Worm (Caenorhabditis elegans) whole organism, mixed stage, embryonic: ENCODE data around the gene ins-3.

Experiments used
- M03D4.4 ChIP-seq: sonication (generic microtip); optimal IDR thresholded peaks from 2 replicates; lab custom pipeline; 2017; ENCODE audit warnings: mild to moderate bottlenecking, missing genetic modification characterization, missing compliant biosample characterization
- bed-3 ChIP-seq: fragments of 200-800 bp; sonication (Bioruptor generic); optimal IDR thresholded peaks from 3 replicates; lab custom pipeline; 2018; ENCODE audit warnings: mild to moderate bottlenecking, missing genetic modification characterization, moderate library complexity, missing compliant biosample characterization
- blmp-1 ChIP-seq: fragments of 150-350 bp; optimal IDR thresholded peaks from 2 replicates; lab custom pipeline; 2014; ENCODE audit warnings: missing biosample characterization, missing genetic modification characterization
- ceh-39 ChIP-seq: fragments of 150-350 bp; optimal IDR thresholded peaks from 2 replicates; lab custom pipeline; 2014; ENCODE audit warnings: missing biosample characterization, missing genetic modification characterization
- ceh-43 ChIP-seq: fragments of 200-800 bp; sonication (Bioruptor generic); optimal IDR thresholded peaks from 2 replicates; lab custom pipeline; 2018; ENCODE audit warnings: mild to moderate bottlenecking, missing genetic modification characterization, moderate library complexity, missing compliant biosample characterization
- ceh-83 ChIP-seq: fragments of 200-800 bp; sonication (Bioruptor generic); optimal IDR thresholded peaks from 2 replicates; lab custom pipeline; 2018; ENCODE audit warnings: mild to moderate bottlenecking, missing genetic modification characterization, missing compliant biosample characterization
- ces-1 ChIP-seq: fragments of 150-350 bp; optimal IDR thresholded peaks from 2 replicates; lab custom pipeline; 2014; ENCODE audit warnings: missing biosample characterization, missing genetic modification reagents, missing genetic modification characterization
- cnd-1 ChIP-seq: fragments of 200-800 bp; sonication (Bioruptor generic); optimal IDR thresholded peaks from 2 replicates; lab custom pipeline; 2018; ENCODE audit warnings: mild to moderate bottlenecking, missing genetic modification characterization, missing compliant biosample characterization
- drap-1 ChIP-seq: fragments of 200-800 bp; sonication (Bioruptor generic); optimal IDR thresholded peaks from 3 replicates; lab custom pipeline; 2018; ENCODE audit warnings: mild to moderate bottlenecking, missing genetic modification characterization, missing compliant biosample characterization
- elt-3 ChIP-seq: fragments of 150-350 bp; optimal IDR thresholded peaks from 2 replicates; lab custom pipeline; 2014; ENCODE audit warnings: missing biosample characterization, missing genetic modification characterization
- flh-1 ChIP-seq: fragments of 200-800 bp; sonication (Bioruptor generic); optimal IDR thresholded peaks from 2 replicates; lab custom pipeline; 2018; ENCODE audit warnings: mild to moderate bottlenecking, missing genetic modification characterization, moderate library complexity, missing compliant biosample characterization
- lin-13 ChIP-seq: fragments of 150-350 bp; optimal IDR thresholded peaks from 2 replicates; lab custom pipeline; 2014; ENCODE audit warnings: missing biosample characterization, missing genetic modification characterization
- lin-32 ChIP-seq: fragments of 200-800 bp; sonication (Bioruptor generic); optimal IDR thresholded peaks from 2 replicates; lab custom pipeline; 2018; ENCODE audit warnings: mild to moderate bottlenecking, missing genetic modification characterization, missing compliant biosample characterization
- mep-1 ChIP-seq: fragments of 150-350 bp; optimal IDR thresholded peaks from 2 replicates; lab custom pipeline; 2017; ENCODE audit warnings: missing biosample characterization, missing genetic modification reagents, missing genetic modification characterization, inconsistent platforms
- mls-2 ChIP-seq: sonication (generic microtip); optimal IDR thresholded peaks from 2 replicates; lab custom pipeline; 2016; ENCODE audit warnings: mild to moderate bottlenecking, missing genetic modification characterization, moderate library complexity, missing compliant biosample characterization
- nhr-12 ChIP-seq: fragments of 150-350 bp; optimal IDR thresholded peaks from 2 replicates; lab custom pipeline; 2014; ENCODE audit warnings: missing biosample characterization, missing genetic modification characterization
- nhr-237 ChIP-seq: fragments of 150-350 bp; optimal IDR thresholded peaks from 2 replicates; lab custom pipeline; 2014; ENCODE audit warnings: missing biosample characterization, missing genetic modification characterization
- nhr-28 ChIP-seq: fragments of 150-350 bp; optimal IDR thresholded peaks from 2 replicates; lab custom pipeline; 2014; ENCODE audit warnings: missing biosample characterization, missing genetic modification characterization
- nhr-76 ChIP-seq: sonication (generic microtip); optimal IDR thresholded peaks from 2 replicates; lab custom pipeline; 2017; ENCODE audit warnings: missing biosample characterization, missing genetic modification characterization
- pha-4 ChIP-seq: fragments of 150-350 bp; optimal IDR thresholded peaks from 2 replicates; lab custom pipeline; 2018; ENCODE audit warnings: missing biosample characterization, missing genetic modification reagents, missing genetic modification characterization
- snpc-4 ChIP-seq: fragments of 150-350 bp; optimal IDR thresholded peaks from 2 replicates; lab custom pipeline; 2014; ENCODE audit warnings: missing biosample characterization, missing genetic modification characterization
- sptf-1 ChIP-seq: sonication (generic microtip); optimal IDR thresholded peaks from 2 replicates; lab custom pipeline; 2017; ENCODE audit warnings: mild to moderate bottlenecking, missing genetic modification characterization, moderate library complexity, missing compliant biosample characterization
- tbx-8 ChIP-seq: fragments of 200-800 bp; sonication (Bioruptor generic); optimal IDR thresholded peaks from 2 replicates; lab custom pipeline; 2018; ENCODE audit warnings: mild to moderate bottlenecking, missing genetic modification characterization, moderate library complexity, missing compliant biosample characterization
- unc-39 ChIP-seq: fragments of 150-350 bp; optimal IDR thresholded peaks from 2 replicates; lab custom pipeline; 2014; ENCODE audit warnings: missing biosample characterization, missing genetic modification characterization
- unc-62 ChIP-seq: fragments of 150-350 bp; optimal IDR thresholded peaks from 2 replicates; lab custom pipeline; 2014; ENCODE audit warnings: missing biosample characterization, missing genetic modification reagents, missing genetic modification characterization
- zip-8 ChIP-seq: fragments of 150-350 bp; optimal IDR thresholded peaks from 2 replicates; lab custom pipeline; 2014; ENCODE audit warnings: missing biosample characterization, missing genetic modification characterization
- ztf-11 ChIP-seq: fragments of 150-350 bp; optimal IDR thresholded peaks from 2 replicates; lab custom pipeline; 2014; ENCODE audit warnings: missing biosample characterization, missing genetic modification characterization

ins-3 gene

DNA sequence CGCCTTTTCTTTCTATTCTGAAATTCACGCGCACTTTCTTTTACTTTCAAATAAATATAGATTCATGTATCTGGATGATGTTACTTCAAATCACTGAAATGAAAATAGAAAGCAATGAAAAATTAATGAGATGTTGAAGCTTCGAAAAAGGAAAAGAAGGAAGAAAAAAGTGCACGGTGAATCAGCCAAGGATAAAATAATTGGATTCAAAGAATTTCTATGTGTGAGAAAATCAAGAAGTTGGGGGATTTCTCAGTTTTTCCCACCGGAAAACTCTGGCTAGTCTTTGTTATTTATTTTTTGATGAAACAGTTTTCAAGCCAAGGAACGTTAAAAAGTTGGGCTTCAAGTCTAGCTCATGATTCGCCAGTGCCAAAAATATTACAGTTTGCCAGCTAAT, 38.8 kb downstream of the ins-3 start:
- no peak for TF ChIP-seq nhr-28 (tag; lab: Kevin White, UChicago)
- no peak for TF ChIP-seq elt-3 (tag; lab: Kevin White, UChicago)
- TF ChIP-seq ceh-83 (GFP tag; lab: Kevin White, UChicago) = no peak
- TF ChIP-seq ceh-39 (tag; lab: Kevin White, UChicago) = no peak
- no peak for TF ChIP-seq tbx-8 (GFP tag; lab: Kevin White, UChicago)

DNA sequence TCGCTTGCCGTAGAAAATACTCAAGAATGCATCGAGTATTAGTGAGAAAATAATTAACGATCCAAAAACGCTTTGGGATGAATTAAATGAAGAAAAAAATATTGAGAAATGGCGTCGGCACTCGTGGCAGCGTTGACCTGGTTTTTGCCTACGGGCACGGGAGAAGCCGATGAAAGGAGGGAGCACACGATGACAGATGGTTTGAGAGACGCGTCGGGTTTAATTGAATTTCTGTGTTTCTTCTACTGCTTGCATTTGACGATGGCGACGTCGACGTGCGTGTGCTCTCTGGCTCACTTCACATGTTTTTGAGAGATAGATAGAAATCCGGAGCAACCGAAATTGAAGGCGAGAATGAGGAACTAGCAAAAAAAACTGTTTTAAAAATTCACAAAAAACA, 39.9 kb downstream of the ins-3 start:
- TF ChIP-seq mep-1 (tag; lab: Kevin White, UChicago) (no peak), blmp-1 (tag; lab: Kevin White, UChicago) (no peak), M03D4.4 (tag; lab: Kevin White, UChicago) (no peak), bed-3 (GFP tag; lab: Kevin White, UChicago) (no peak), nhr-237 (tag; lab: Kevin White, UChicago) (no peak), snpc-4 (tag; lab: Kevin White, UChicago) (no peak), nhr-76 (tag; lab: Kevin White, UChicago) (no peak), ces-1 (GFP tag; lab: Kevin White, UChicago) (peak; percentile 79)

DNA sequence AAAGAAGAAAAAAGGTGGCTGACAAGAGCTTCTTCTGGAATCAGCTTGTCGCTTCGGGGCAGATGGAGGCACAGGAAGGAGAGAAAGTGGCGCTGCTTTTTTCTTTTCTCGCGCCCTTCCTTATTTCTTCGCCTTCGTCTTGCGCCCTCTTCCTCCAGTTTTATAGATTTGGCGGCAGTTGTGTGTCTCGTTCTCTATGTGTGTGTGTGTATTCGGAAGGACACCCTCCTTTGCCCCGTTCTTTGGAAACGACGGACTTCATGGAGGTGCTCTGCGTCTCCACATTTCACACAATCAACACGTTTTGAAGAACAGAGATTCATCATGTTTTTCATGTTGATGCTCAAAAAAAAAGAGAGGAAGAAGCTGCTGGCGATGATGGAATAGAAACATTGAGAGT, 41.9 kb downstream of the ins-3 start:
- no peak for TF ChIP-seq M03D4.4 (tag; lab: Kevin White, UChicago)
- no peak for TF ChIP-seq nhr-28 (tag; lab: Kevin White, UChicago)
- TF ChIP-seq lin-13 (tag; lab: Kevin White, UChicago) = no peak
- no peak for TF ChIP-seq sptf-1 (tag; lab: Kevin White, UChicago)

DNA sequence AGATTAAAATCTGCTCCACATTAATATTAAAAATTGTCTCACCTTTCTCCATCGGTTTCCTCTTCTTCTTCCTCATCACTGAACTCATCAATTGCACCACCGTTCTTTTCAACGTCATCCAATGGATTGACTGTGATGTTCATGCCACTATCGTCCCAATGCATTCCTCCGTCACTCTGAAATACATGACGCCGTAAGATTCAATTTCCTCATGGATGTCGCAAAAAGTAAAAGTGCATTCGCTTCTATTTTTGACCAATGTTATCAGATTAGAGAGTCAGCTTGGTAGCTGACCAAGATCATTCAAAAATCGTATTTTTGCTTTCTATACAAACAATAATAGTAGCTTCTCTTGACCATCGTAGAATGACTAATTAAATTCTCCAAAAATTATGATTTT, 44.1 kb downstream of the ins-3 start:
- TF ChIP-seq unc-39 (tag; lab: Kevin White, UChicago) = no peak
- TF ChIP-seq, all 35 proteins: peak for 0

DNA sequence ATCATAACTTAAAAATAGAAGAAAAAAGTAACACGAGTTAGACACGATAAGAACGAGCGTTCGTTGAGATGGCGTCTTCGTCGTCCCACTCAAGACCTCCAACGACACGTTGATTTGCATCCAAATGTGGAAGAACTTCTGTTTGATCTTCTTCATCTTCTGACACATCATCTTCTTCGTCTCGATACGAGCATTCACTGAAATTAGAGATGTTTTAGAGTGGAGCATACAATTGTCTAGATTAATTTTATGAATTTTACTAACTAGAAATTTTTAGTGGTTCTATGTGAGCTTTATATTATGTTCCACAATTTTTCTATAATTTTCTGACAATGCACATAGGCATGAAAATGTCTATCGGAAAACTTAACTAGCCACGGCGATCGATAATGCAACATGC, 44.8 kb downstream of the ins-3 start:
- TF ChIP-seq ceh-43 (GFP tag; lab: Kevin White, UChicago) (no peak), snpc-4 (tag; lab: Kevin White, UChicago) (no peak), ceh-39 (tag; lab: Kevin White, UChicago) (no peak), unc-62 (GFP tag; lab: Kevin White, UChicago) (no peak), cnd-1 (no peak), tbx-8 (GFP tag; lab: Kevin White, UChicago) (no peak), ceh-83 (GFP tag; lab: Kevin White, UChicago) (no peak), ztf-11 (tag; lab: Kevin White, UChicago) (no peak), zip-8 (tag; lab: Kevin White, UChicago) (no peak), nhr-76 (tag; lab: Kevin White, UChicago) (no peak), bed-3 (GFP tag; lab: Kevin White, UChicago) (no peak), unc-39 (tag; lab: Kevin White, UChicago) (no peak)

DNA sequence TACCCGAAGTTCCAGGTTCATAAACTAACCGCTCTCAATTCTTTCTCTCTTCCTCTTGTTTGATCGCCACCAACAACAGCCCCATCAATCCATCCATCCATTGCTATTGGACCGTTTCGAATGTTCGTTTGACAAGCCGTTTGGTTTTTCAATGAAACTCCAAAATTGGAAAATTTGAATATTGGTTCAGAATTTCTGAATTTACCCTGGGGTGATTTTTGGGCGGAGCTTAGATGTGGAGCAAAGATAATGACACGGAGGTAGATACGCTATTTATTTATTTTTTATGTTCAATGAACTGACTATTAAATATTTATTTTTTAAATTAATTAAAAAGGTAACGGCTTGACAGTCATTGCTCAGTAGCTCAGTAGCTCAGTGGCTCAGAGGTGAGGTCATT, 46.3 kb downstream of the ins-3 start, which contains the start of gene B0034.2:
Gene B0034.2, minus strand, starts transcription at position 101 of the 400 bp plus-strand sequence.
- no peak for TF ChIP-seq drap-1 (GFP tag; lab: Kevin White, UChicago)
- TF ChIP-seq cnd-1 = no peak
- TF ChIP-seq nhr-237 (tag; lab: Kevin White, UChicago) = no peak
- TF ChIP-seq nhr-12 (tag; lab: Kevin White, UChicago) = no peak
- TF ChIP-seq tbx-8 (GFP tag; lab: Kevin White, UChicago) = no peak
- TF ChIP-seq mep-1 (tag; lab: Kevin White, UChicago) = no peak
- TF ChIP-seq blmp-1 (tag; lab: Kevin White, UChicago) = no peak
- no peak for TF ChIP-seq nhr-28 (tag; lab: Kevin White, UChicago)
- TF ChIP-seq ceh-43 (GFP tag; lab: Kevin White, UChicago) = no peak
- no peak for TF ChIP-seq lin-32 (GFP tag; lab: Kevin White, UChicago)

DNA sequence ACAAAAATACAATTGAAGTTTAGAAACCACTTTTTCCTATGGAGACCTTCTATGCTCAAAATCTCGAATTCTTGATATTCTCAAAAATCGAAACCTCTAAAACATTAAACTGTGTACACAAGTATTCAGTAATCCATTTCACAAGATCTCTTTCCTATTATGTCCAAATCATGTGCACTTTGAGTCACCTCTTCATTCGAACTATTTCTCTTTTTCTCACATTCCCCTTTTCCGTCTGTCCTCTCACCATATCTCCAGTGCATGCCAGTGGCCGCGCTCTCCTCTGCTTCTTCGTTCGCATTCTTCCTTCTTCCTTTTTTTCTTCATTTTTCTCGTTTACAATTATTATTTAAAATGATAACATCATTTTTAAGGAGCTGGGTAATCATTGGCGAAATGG, 48.0 kb downstream of the ins-3 start, which contains the start of gene F28B12.1:
Gene F28B12.1, plus strand, starts transcription at position 335 of the 400 bp plus-strand sequence.
- no peak for TF ChIP-seq nhr-237 (tag; lab: Kevin White, UChicago)
- no peak for TF ChIP-seq pha-4 (tag; lab: Kevin White, UChicago)
- no peak for TF ChIP-seq blmp-1 (tag; lab: Kevin White, UChicago)
- no peak for TF ChIP-seq nhr-12 (tag; lab: Kevin White, UChicago)
- no peak for TF ChIP-seq elt-3 (tag; lab: Kevin White, UChicago)
- no peak for TF ChIP-seq ceh-43 (GFP tag; lab: Kevin White, UChicago)
- TF ChIP-seq mls-2 (tag; lab: Kevin White, UChicago) = no peak
- TF ChIP-seq lin-32 (GFP tag; lab: Kevin White, UChicago) = no peak
- no peak for TF ChIP-seq ces-1 (GFP tag; lab: Kevin White, UChicago)
- no peak for TF ChIP-seq nhr-76 (tag; lab: Kevin White, UChicago)
- no peak for TF ChIP-seq tbx-8 (GFP tag; lab: Kevin White, UChicago)
- TF ChIP-seq ceh-39 (tag; lab: Kevin White, UChicago) = no peak
- no peak for TF ChIP-seq unc-39 (tag; lab: Kevin White, UChicago)
- TF ChIP-seq lin-13 (tag; lab: Kevin White, UChicago) = no peak
- no peak for TF ChIP-seq flh-1
- TF ChIP-seq, all 35 proteins: peak for 0
